Fruit fly (Drosophila melanogaster) whole organism, pupa: ENCODE data around the gene CG13056.

Experiments used
- CG10348 ChIP-seq: fragments of 200-800 bp; sonication (Bioruptor generic); IDR thresholded peaks from 2 replicates; pipeline ENCODE4 v1.3.6; 2022; ENCODE audit warnings: missing biosample characterization, missing genetic modification characterization
- CG12605 ChIP-seq: fragments of 200-800 bp; sonication (Bioruptor generic); IDR thresholded peaks from 2 replicates; pipeline ENCODE4 v1.3.6; 2022; ENCODE audit warnings: missing biosample characterization, missing genetic modification characterization
- CG13204 ChIP-seq: fragments of 200-800 bp; sonication (Bioruptor generic); optimal IDR thresholded peaks from 2 replicates; lab custom pipeline; 2018; ENCODE audit warnings: missing biosample characterization, mild to moderate bottlenecking, missing genetic modification characterization, moderate library complexity
- CG14655 ChIP-seq: fragments of 200-800 bp; sonication (Bioruptor generic); optimal IDR thresholded peaks from 3 replicates; lab custom pipeline; 2017; ENCODE audit warnings: mild to moderate bottlenecking, missing biosample characterization, missing genetic modification reagents, missing genetic modification characterization
- CG15710 ChIP-seq: fragments of 200-800 bp; sonication (Bioruptor generic); optimal IDR thresholded peaks from 2 replicates; lab custom pipeline; 2018; ENCODE audit warnings: missing biosample characterization, mild to moderate bottlenecking, missing genetic modification characterization, moderate library complexity
- CG17806 ChIP-seq: fragments of 200-800 bp; sonication (Bioruptor generic); optimal IDR thresholded peaks from 2 replicates; lab custom pipeline; 2018; ENCODE audit warnings: missing biosample characterization, mild to moderate bottlenecking, missing genetic modification characterization, moderate library complexity
- CG34367 ChIP-seq: fragments of 200-800 bp; sonication (Bioruptor generic); optimal IDR thresholded peaks from 2 replicates; lab custom pipeline; 2018; ENCODE audit warnings: missing biosample characterization, mild to moderate bottlenecking, missing genetic modification characterization
- CG4496 ChIP-seq: fragments of 200-800 bp; sonication (Bioruptor generic); IDR thresholded peaks from 3 replicates; pipeline ENCODE4 v1.3.6; 2022; ENCODE audit warnings: missing biosample characterization, missing genetic modification characterization
- CG8159 ChIP-seq: fragments of 200-800 bp; sonication (Bioruptor generic); optimal IDR thresholded peaks from 3 replicates; lab custom pipeline; 2018; ENCODE audit warnings: missing biosample characterization, mild to moderate bottlenecking, missing genetic modification characterization, moderate library complexity
- CG8301 ChIP-seq: fragments of 200-800 bp; sonication (Bioruptor generic); optimal IDR thresholded peaks from 2 replicates; lab custom pipeline; 2018; ENCODE audit warnings: missing biosample characterization, mild to moderate bottlenecking, missing genetic modification characterization
- CG9948 ChIP-seq: fragments of 200-800 bp; sonication (Bioruptor generic); optimal IDR thresholded peaks from 2 replicates; lab custom pipeline; 2018; ENCODE audit warnings: missing biosample characterization, mild to moderate bottlenecking, missing genetic modification characterization, moderate library complexity
- D1 ChIP-seq: fragments of 200-800 bp; sonication (Bioruptor generic); optimal IDR thresholded peaks from 2 replicates; lab custom pipeline; 2018; ENCODE audit warnings: missing biosample characterization, mild to moderate bottlenecking, missing genetic modification characterization, moderate library complexity
- EcR ChIP-seq: fragments of 200-800 bp; sonication (Bioruptor generic); optimal IDR thresholded peaks from 3 replicates; lab custom pipeline; 2019; ENCODE audit warnings: missing biosample characterization, missing genetic modification characterization, mild to moderate bottlenecking, moderate library complexity, missing genetic modification reagents
- Ets98B ChIP-seq: fragments of 200-800 bp; sonication (Bioruptor generic); IDR thresholded peaks from 2 replicates; pipeline ENCODE4 v1.3.6; 2022; ENCODE audit warnings: missing biosample characterization, missing genetic modification characterization
- Pif1A ChIP-seq: fragments of 200-800 bp; sonication (Bioruptor generic); optimal IDR thresholded peaks from 3 replicates; lab custom pipeline; 2016; ENCODE audit warnings: missing biosample characterization, missing genetic modification characterization
- Pif1B ChIP-seq: fragments of 200-800 bp; sonication (Bioruptor generic); optimal IDR thresholded peaks from 3 replicates; lab custom pipeline; 2016; ENCODE audit warnings: missing biosample characterization, missing genetic modification characterization
- Snoo ChIP-seq: fragments of 200-800 bp; sonication (Bioruptor generic); optimal IDR thresholded peaks from 3 replicates; lab custom pipeline; 2017; ENCODE audit warnings: missing biosample characterization, mild to moderate bottlenecking, missing genetic modification characterization, inconsistent platforms
- fd96Ca ChIP-seq: fragments of 200-800 bp; sonication (Bioruptor generic); IDR thresholded peaks from 3 replicates; pipeline ENCODE4 v1.3.6; 2022; ENCODE audit warnings: missing biosample characterization, missing genetic modification characterization
- gl ChIP-seq: fragments of 200-800 bp; sonication (Bioruptor generic); optimal IDR thresholded peaks from 2 replicates; lab custom pipeline; 2018; ENCODE audit warnings: missing biosample characterization, mild to moderate bottlenecking, missing genetic modification characterization
- rn ChIP-seq: fragments of 200-800 bp; sonication (Bioruptor generic); IDR thresholded peaks from 2 replicates; pipeline ENCODE4 v1.3.6; 2022; ENCODE audit warnings: missing biosample characterization, missing genetic modification characterization

The CG13056 gene

dm6 chr3L:16339873-16340272 lies 6.8 kb downstream of the CG13056 start:
- TF ChIP-seq EcR (GFP tag; lab: Kevin White, UChicago) (peak; percentile 35), D1 (tag; lab: Kevin White, UChicago) (no peak)

dm6 chr3L:16346023-16346422 lies 12.9 kb downstream of the CG13056 start, which contains the start of gene CG33257:
Gene CG33257 (plus strand): TSS chr3L:16346323.
- TF ChIP-seq CG12605 (GFP tag; lab: Robert Waterston, UW) (no peak), CG13204 (GFP tag; lab: Kevin White, UChicago) (no peak), CG10348 (GFP tag; lab: Robert Waterston, UW) (no peak), D1 (tag; lab: Kevin White, UChicago) (no peak), Pif1B (GFP tag; lab: Kevin White, UChicago) (no peak), fd96Ca (GFP tag; lab: Robert Waterston, UW) (no peak), gl (no peak), CG17806 (tag; lab: Kevin White, UChicago) (no peak), CG14655 (no peak), EcR (GFP tag; lab: Kevin White, UChicago) (no peak), CG15710 (no peak), Pif1A (GFP tag; lab: Kevin White, UChicago) (no peak), CG8301 (tag; lab: Kevin White, UChicago) (no peak), Snoo (tag; lab: Kevin White, UChicago) (no peak), rn (GFP tag; lab: Robert Waterston, UW) (no peak), CG8159 (tag; lab: Kevin White, UChicago) (no peak), Ets98B (GFP tag; lab: Robert Waterston, UW) (no peak), CG34367 (tag; lab: Kevin White, UChicago) (no peak), CG4496 (no peak), CG9948 (tag; lab: Kevin White, UChicago) (no peak)

dm6 chr3L:16347914-16348313 lies 14.8 kb downstream of the CG13056 start, which contains the start of gene mRpS34:
Gene mRpS34 (plus strand): TSS chr3L:16348074.
- TF ChIP-seq CG34367 (tag; lab: Kevin White, UChicago): no peak
- TF ChIP-seq Pif1A (GFP tag; lab: Kevin White, UChicago): no peak
- no peak for TF ChIP-seq CG4496
- no peak for TF ChIP-seq gl

dm6 chr3L:16349686-16350085 lies 16.6 kb downstream of the CG13056 start:
- TF ChIP-seq rn (GFP tag; lab: Robert Waterston, UW) (no peak), fd96Ca (GFP tag; lab: Robert Waterston, UW) (no peak), CG15710 (no peak), CG14655 (no peak), Pif1B (GFP tag; lab: Kevin White, UChicago) (no peak), CG10348 (GFP tag; lab: Robert Waterston, UW) (no peak), Pif1A (GFP tag; lab: Kevin White, UChicago) (no peak), Ets98B (GFP tag; lab: Robert Waterston, UW) (no peak), CG8301 (tag; lab: Kevin White, UChicago) (no peak), CG9948 (tag; lab: Kevin White, UChicago) (no peak), CG17806 (tag; lab: Kevin White, UChicago) (no peak), gl (no peak), CG12605 (GFP tag; lab: Robert Waterston, UW) (no peak), D1 (tag; lab: Kevin White, UChicago) (no peak), CG34367 (tag; lab: Kevin White, UChicago) (no peak), CG8159 (tag; lab: Kevin White, UChicago) (no peak), EcR (GFP tag; lab: Kevin White, UChicago) (no peak)

- TF ChIP-seq fd96Ca (GFP tag; lab: Robert Waterston, UW): no peak; the same call in 2 of the 3 replicates
- TF ChIP-seq rn (GFP tag; lab: Robert Waterston, UW): no peak
- no peak for TF ChIP-seq Pif1A (GFP tag; lab: Kevin White, UChicago)
- no peak for TF ChIP-seq Pif1B (GFP tag; lab: Kevin White, UChicago)
- TF ChIP-seq, all 21 proteins: peak for 0
Observed at dm6 chr3L:16351770-16352429, 18.8 kb downstream of the CG13056 start, which contains the start of the genes Golgin104 and Tcs3. Gene Golgin104 (minus strand): TSS chr3L:16351951. Gene Tcs3 (plus strand): TSS chr3L:16351991.

dm6 chr3L:16354197-16354596 lies 21.1 kb downstream of the CG13056 start, which contains the start of gene Pdh:
Gene Pdh (minus strand): TSS chr3L:16354297.
- TF ChIP-seq CG10348 (GFP tag; lab: Robert Waterston, UW): no peak
- no peak for TF ChIP-seq CG34367 (tag; lab: Kevin White, UChicago)
- no peak for TF ChIP-seq D1 (tag; lab: Kevin White, UChicago)
- no peak for TF ChIP-seq fd96Ca (GFP tag; lab: Robert Waterston, UW)
- no peak for TF ChIP-seq Snoo (tag; lab: Kevin White, UChicago)
- no peak for TF ChIP-seq CG8159 (tag; lab: Kevin White, UChicago)
